Worm (Caenorhabditis elegans) whole organism, midembryonic: ENCODE data around the gene dhs-8.

ENCODE experiments used
- T22C8.4 ChIP-seq: fragments of 200-800 bp; sonication (Bioruptor generic); IDR thresholded peaks from 2 replicates; pipeline ENCODE4 v1.3.6; 2022; ENCODE audit warnings: missing genetic modification characterization, missing compliant biosample characterization
- cog-1 ChIP-seq: sonication (generic microtip); optimal IDR thresholded peaks from 2 replicates; lab custom pipeline; 2016; ENCODE audit warnings: missing genetic modification characterization, missing compliant biosample characterization
- flt-1 ChIP-seq: fragments of 200-800 bp; sonication (Bioruptor generic); IDR thresholded peaks from 2 replicates; pipeline ENCODE4 v1.3.6; 2022; ENCODE audit warnings: missing genetic modification characterization, missing compliant biosample characterization
- klf-2 ChIP-seq: fragments of 200-800 bp; sonication (Bioruptor generic); conservative IDR thresholded peaks from 2 replicates; pipeline ENCODE4 v1.3.6; 2022; ENCODE audit warnings: missing genetic modification reagents, missing genetic modification characterization, missing compliant biosample characterization
- tab-1 ChIP-seq: fragments of 200-800 bp; sonication (Bioruptor generic); IDR thresholded peaks from 2 replicates; pipeline ENCODE4 v1.3.6; 2022; ENCODE audit warnings: missing genetic modification characterization, missing compliant biosample characterization
- ztf-29 ChIP-seq: fragments of 200-800 bp; sonication (Bioruptor generic); IDR thresholded peaks from 2 replicates; pipeline ENCODE4 v1.3.6; 2022; ENCODE audit warnings: missing genetic modification reagents, missing genetic modification characterization, missing compliant biosample characterization

DNA sequence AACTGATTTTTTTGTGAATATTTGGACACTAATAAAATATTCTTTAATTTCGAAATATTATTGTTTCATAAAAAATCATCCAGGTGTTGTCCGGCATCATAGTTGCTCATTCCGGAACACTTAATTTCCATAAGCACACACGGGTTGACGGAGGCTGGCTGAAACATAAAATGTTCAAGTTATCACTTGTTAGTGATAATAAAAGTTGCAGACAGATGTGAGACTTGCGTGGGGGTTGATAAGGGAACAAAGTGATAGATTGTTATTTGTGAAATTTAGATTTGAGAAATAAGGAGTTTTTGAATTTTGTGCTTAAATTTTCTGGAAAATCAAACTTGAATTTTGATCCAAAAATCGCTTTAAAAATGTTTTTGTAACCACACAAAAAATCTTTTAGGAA is 12.3 kb downstream of the dhs-8 start:
- TF ChIP-seq T22C8.4 (GFP tag; lab: Robert Waterston, UW) (no peak), ztf-29 (no peak), flt-1 (GFP tag; lab: Robert Waterston, UW) (no peak), klf-2 (no peak), tab-1 (GFP tag; lab: Robert Waterston, UW) (no peak), cog-1 (tag; lab: Kevin White, UChicago) (no peak)
